Fruit fly (Drosophila melanogaster) whole organism, embryonic: ENCODE measurements around the gene Uggt.

ENCODE experiments used
- BEAF-32 ChIP-seq: fragments of 200-800 bp; sonication (Bioruptor generic); optimal IDR thresholded peaks from 3 replicates; lab custom pipeline; 2017; ENCODE audit warnings: missing biosample characterization, missing genetic modification characterization, mild to moderate bottlenecking, moderate library complexity, missing genetic modification reagents
- Blimp-1 ChIP-seq: fragments of 200-800 bp; sonication (Bioruptor generic); optimal IDR thresholded peaks from 3 replicates; lab custom pipeline; 2018; ENCODE audit warnings: missing biosample characterization, missing genetic modification characterization, mild to moderate bottlenecking, moderate library complexity, missing genetic modification reagents
- CG10979 ChIP-seq: fragments of 200-800 bp; sonication (Bioruptor generic); optimal IDR thresholded peaks from 2 replicates; lab custom pipeline; 2018; ENCODE audit warnings: missing biosample characterization, mild to moderate bottlenecking, missing genetic modification characterization, moderate library complexity
- CG12391 ChIP-seq: fragments of 200-800 bp; sonication (Bioruptor generic); optimal IDR thresholded peaks from 3 replicates; lab custom pipeline; 2018; ENCODE audit warnings: missing biosample characterization, mild to moderate bottlenecking, missing genetic modification characterization, moderate library complexity
- CG13287 ChIP-seq: fragments of 200-800 bp; sonication (Bioruptor generic); IDR thresholded peaks from 2 replicates; pipeline ENCODE4 v1.3.6; 2022; ENCODE audit warnings: missing biosample characterization, missing genetic modification characterization; ENCODE audit not compliant: partially characterized antibody
- CG1529 ChIP-seq: fragments of 200-800 bp; sonication (Bioruptor generic); optimal IDR thresholded peaks from 3 replicates; lab custom pipeline; 2018; ENCODE audit warnings: missing biosample characterization, missing genetic modification characterization
- CG15696 ChIP-seq: fragments of 200-800 bp; sonication (Bioruptor generic); optimal IDR thresholded peaks from 2 replicates; lab custom pipeline; 2019; ENCODE audit warnings: missing biosample characterization, mild to moderate bottlenecking, missing genetic modification characterization, moderate library complexity
- CG18599 ChIP-seq: fragments of 200-800 bp; sonication (Bioruptor generic); optimal IDR thresholded peaks from 3 replicates; lab custom pipeline; 2017; ENCODE audit warnings: missing biosample characterization, missing genetic modification characterization, mild to moderate bottlenecking, moderate library complexity, missing genetic modification reagents
- CG30020 ChIP-seq: fragments of 200-800 bp; optimal IDR thresholded peaks from 2 replicates; lab custom pipeline; 2019; ENCODE audit warnings: missing biosample characterization, mild to moderate bottlenecking, missing genetic modification characterization, moderate library complexity
- CG30403 ChIP-seq: fragments of 200-800 bp; sonication (Bioruptor generic); optimal IDR thresholded peaks from 3 replicates; lab custom pipeline; 2016; ENCODE audit warnings: missing biosample characterization, missing genetic modification characterization
- CG6254 ChIP-seq: fragments of 200-800 bp; sonication (Bioruptor generic); optimal IDR thresholded peaks from 3 replicates; lab custom pipeline; 2017; ENCODE audit warnings: mild to moderate bottlenecking, missing biosample characterization, missing genetic modification reagents, missing genetic modification characterization
- CG6689 ChIP-seq: fragments of 200-800 bp; sonication (Bioruptor generic); IDR thresholded peaks from 2 replicates; pipeline ENCODE4 v1.3.6; 2022; ENCODE audit warnings: missing biosample characterization, missing genetic modification characterization
- CG8924 ChIP-seq: fragments of 200-800 bp; optimal IDR thresholded peaks from 3 replicates; lab custom pipeline; 2019; ENCODE audit warnings: missing biosample characterization, mild to moderate bottlenecking, missing genetic modification characterization, moderate library complexity
- CG9437 ChIP-seq: fragments of 200-800 bp; sonication (Bioruptor generic); optimal IDR thresholded peaks from 2 replicates; lab custom pipeline; 2018; ENCODE audit warnings: missing biosample characterization, mild to moderate bottlenecking, missing genetic modification characterization
- E2f2 ChIP-seq: fragments of 200-800 bp; sonication (Bioruptor generic); IDR thresholded peaks from 2 replicates; pipeline ENCODE4 v1.3.6; 2022; ENCODE audit warnings: missing biosample characterization, missing genetic modification characterization
- Hmr ChIP-seq: fragments of 200-800 bp; sonication (Bioruptor generic); optimal IDR thresholded peaks from 3 replicates; lab custom pipeline; 2017; ENCODE audit warnings: mild to moderate bottlenecking, missing biosample characterization, missing genetic modification reagents, missing genetic modification characterization
- Hr39 ChIP-seq: fragments of >200 bp; optimal IDR thresholded peaks from 2 replicates; lab custom pipeline; 2017
- Hr78 ChIP-seq, 2 experiments: fragments of 200-800 bp in 1 of 2; fragments of >200 bp in 1 of 2; sonication (Bioruptor generic) in 1 of 2; optimal IDR thresholded peaks; 2 replicates each; lab custom pipeline; 2017 to 2019; ENCODE audit warnings: missing biosample characterization in 2 of 2, missing genetic modification characterization in 2 of 2, mild to moderate bottlenecking in 1 of 2, moderate library complexity in 1 of 2
- MBD-R2 ChIP-seq: fragments of 200-800 bp; sonication (Bioruptor generic); IDR thresholded peaks from 2 replicates; pipeline ENCODE4 v1.3.6; 2022; ENCODE audit warnings: missing biosample characterization, missing genetic modification characterization
- Max ChIP-seq: fragments of 200-800 bp; sonication (Bioruptor generic); optimal IDR thresholded peaks from 2 replicates; lab custom pipeline; 2016; ENCODE audit warnings: missing biosample characterization, mild to moderate bottlenecking, missing genetic modification characterization
- Ptx1 ChIP-seq: fragments of 200-800 bp; sonication (Bioruptor generic); IDR thresholded peaks from 2 replicates; pipeline ENCODE4 v1.3.6; 2022; ENCODE audit warnings: missing biosample characterization, missing genetic modification characterization
- Sin3A ChIP-seq: fragments of >200 bp; optimal IDR thresholded peaks from 2 replicates; lab custom pipeline; 2018
- Xrp1 ChIP-seq: fragments of 200-800 bp; sonication (Bioruptor generic); IDR thresholded peaks from 2 replicates; pipeline ENCODE4 v1.3.6; 2022; ENCODE audit warnings: missing biosample characterization, missing genetic modification characterization
- YL-1 ChIP-seq: fragments of 200-800 bp; sonication (Bioruptor generic); optimal IDR thresholded peaks from 3 replicates; lab custom pipeline; 2017; ENCODE audit warnings: missing biosample characterization, mild to moderate bottlenecking, missing genetic modification characterization
- ara ChIP-seq: fragments of 200-800 bp; sonication (Bioruptor generic); IDR thresholded peaks from 2 replicates; pipeline ENCODE4 v1.3.6; 2022; ENCODE audit warnings: missing biosample characterization, missing genetic modification characterization
- bsh ChIP-seq, 2 experiments: fragments of 200-800 bp; sonication (Bioruptor generic); optimal IDR thresholded peaks; 2 replicates each; lab custom pipeline; 2017 to 2018; ENCODE audit warnings: mild to moderate bottlenecking in 2 of 2, missing biosample characterization in 2 of 2, missing genetic modification characterization in 2 of 2, moderate library complexity in 1 of 2
- cato ChIP-seq: fragments of 200-800 bp; sonication (Bioruptor generic); optimal IDR thresholded peaks from 2 replicates; lab custom pipeline; 2016; ENCODE audit warnings: missing biosample characterization, missing genetic modification characterization, borderline replicate concordance
- chif ChIP-seq, 2 experiments: fragments of 200-800 bp; sonication (Bioruptor generic); optimal IDR thresholded peaks; 3 replicates each; lab custom pipeline; 2016; ENCODE audit warnings: missing biosample characterization in 2 of 2, missing genetic modification characterization in 2 of 2
- dimm ChIP-seq: fragments of 200-800 bp; sonication (Bioruptor generic); IDR thresholded peaks from 2 replicates; pipeline ENCODE4 v1.3.6; 2022; ENCODE audit warnings: missing biosample characterization, missing genetic modification characterization
- eve ChIP-seq, 2 experiments: fragments of >200 bp; optimal IDR thresholded peaks; 2 replicates each; lab custom pipeline; 2017; ENCODE audit warnings: missing biosample characterization in 2 of 2, missing genetic modification characterization in 2 of 2
- gfzf ChIP-seq: fragments of 200-800 bp; sonication (Bioruptor generic); optimal IDR thresholded peaks from 2 replicates; lab custom pipeline; 2016; ENCODE audit warnings: missing biosample characterization, mild to moderate bottlenecking, missing genetic modification characterization, moderate library complexity
- hkb ChIP-seq, 2 experiments: fragments of 200-800 bp in 1 of 2; fragments of >200 bp in 1 of 2; sonication (Bioruptor generic) in 1 of 2; IDR thresholded peaks in 1 of 2; optimal IDR thresholded peaks in 1 of 2; 2 replicates each; pipeline versions ENCODE4 v1.3.6 to Lab custom; 2017 to 2022; ENCODE audit warnings: missing biosample characterization in 1 of 2, missing genetic modification characterization in 1 of 2
- lilli ChIP-seq: fragments of 200-800 bp; sonication (Bioruptor generic); optimal IDR thresholded peaks from 3 replicates; lab custom pipeline; 2016; ENCODE audit warnings: missing biosample characterization, missing genetic modification characterization
- lola ChIP-seq, 3 experiments: fragments of >200 bp in 2 of 3; fragments of 200-800 bp in 1 of 3; sonication (Bioruptor generic) in 1 of 3; optimal IDR thresholded peaks; 2 replicates each; lab custom pipeline; 2017 to 2019; ENCODE audit warnings: missing biosample characterization in 3 of 3, missing genetic modification characterization in 3 of 3, mild to moderate bottlenecking in 1 of 3, moderate library complexity in 1 of 3
- nmo ChIP-seq: fragments of 200-800 bp; sonication (Bioruptor generic); optimal IDR thresholded peaks from 2 replicates; lab custom pipeline; 2018; ENCODE audit warnings: missing biosample characterization, mild to moderate bottlenecking, missing genetic modification characterization, moderate library complexity
- pfk ChIP-seq: fragments of 200-800 bp; sonication (Bioruptor generic); optimal IDR thresholded peaks from 2 replicates; lab custom pipeline; 2018; ENCODE audit warnings: missing biosample characterization, mild to moderate bottlenecking, missing genetic modification characterization, moderate library complexity
- prd ChIP-seq, 3 experiments: fragments of >200 bp in 2 of 3; fragments of 200-800 bp in 1 of 3; sonication (Bioruptor generic) in 1 of 3; optimal IDR thresholded peaks in 2 of 3; IDR thresholded peaks in 1 of 3; 2 replicates in 2 of 3; 3 replicates in 1 of 3; pipeline versions ENCODE4 v1.3.6 to Lab custom; 2017 to 2022; ENCODE audit warnings: missing biosample characterization in 1 of 3, missing genetic modification characterization in 1 of 3
- sens ChIP-seq: fragments of 200-800 bp; sonication (Bioruptor generic); peaks from one replicate; lab custom pipeline; 2016; ENCODE audit warnings: missing biosample characterization, missing genetic modification characterization
- sna ChIP-seq: fragments of 200-800 bp; sonication (Bioruptor generic); IDR thresholded peaks from 2 replicates; pipeline ENCODE4 v1.3.6; 2022; ENCODE audit warnings: missing biosample characterization, missing genetic modification characterization; ENCODE audit not compliant: partially characterized antibody
- stwl ChIP-seq: fragments of 200-800 bp; sonication (Bioruptor generic); optimal IDR thresholded peaks from 3 replicates; lab custom pipeline; 2018; ENCODE audit warnings: missing biosample characterization, mild to moderate bottlenecking, missing genetic modification characterization, moderate library complexity

The Uggt gene

dm6 chr3L:18872440-18872839 lies at the start of gene Uggt, which contains the start of gene Rad9 (continued):
- TF ChIP-seq CG12391 (tag; lab: Kevin White, UChicago) (peak; percentile 62), YL-1 (GFP tag; lab: Kevin White, UChicago) (peak; percentile 22), CG9437 (peak; percentile 31), Max (GFP tag; lab: Kevin White, UChicago) (peak; percentile 53), ara (GFP tag; lab: Robert Waterston, UW) (no peak), CG6254 (GFP tag; lab: Kevin White, UChicago) (peak; percentile 7), MBD-R2 (GFP tag; lab: Robert Waterston, UW) (peak; percentile 61; the same call in 1 of the 2 replicates), E2f2 (GFP tag; lab: Robert Waterston, UW) (peak; percentile 75), lola (GFP tag; optimal IDR thresholded peaks at IDR 0.05; lab: Kevin White, UChicago) (peak in 1 of 3 experiments; percentile 41), CG18599 (GFP tag; lab: Kevin White, UChicago) (peak; percentile 45), sna (GFP tag; lab: Robert Waterston, UW) (peak; percentile 56; the same call in 1 of the 2 replicates), CG6689 (0 out of 2 replicates have a peak, but pooled peaks have one; percentile 15), CG15696 (tag; lab: Kevin White, UChicago) (peak; percentile 39), Hr39 (no peak), stwl (peak; percentile 96), CG10979 (tag; lab: Kevin White, UChicago) (peak; percentile 51), CG8924 (tag; lab: Kevin White, UChicago) (peak; percentile 17), Ptx1 (GFP tag; lab: Robert Waterston, UW) (0 out of 2 replicates have a peak, but pooled peaks have one; percentile 24), CG30020 (tag; lab: Kevin White, UChicago) (peak; percentile 52), Hmr (GFP tag; lab: Kevin White, UChicago) (no peak), nmo (GFP tag; lab: Kevin White, UChicago) (peak; percentile 50), lilli (peak; percentile 7), BEAF-32 (peak; percentile 19), hkb (optimal IDR thresholded peaks at IDR 0.05; lab: Kevin White, UChicago) (no peak), hkb (GFP tag; IDR thresholded peaks at IDR 0.05; lab: Robert Waterston, UW) (0 out of 2 replicates have a peak, but pooled peaks have one; percentile 14), cato (GFP tag; lab: Kevin White, UChicago) (no peak), CG1529 (GFP tag; lab: Kevin White, UChicago) (no peak), Sin3A (peak; percentile 21), bsh (GFP tag; optimal IDR thresholded peaks at IDR 0.05; lab: Kevin White, UChicago) (peak in 1 of 2 experiments; percentile 9), prd (optimal IDR thresholded peaks at IDR 0.05; lab: Kevin White, UChicago) (no peak), prd (GFP tag; IDR thresholded peaks at IDR 0.05; lab: Robert Waterston, UW) (0 out of 3 replicates have a peak, but pooled peaks have one; percentile 29), pfk (GFP tag; lab: Kevin White, UChicago) (peak; percentile 20), gfzf (peak; percentile 57), CG13287 (GFP tag; lab: Robert Waterston, UW) (peak; percentile 78), sens (GFP tag; lab: Kevin White, UChicago) (peak; percentile 63), Xrp1 (GFP tag; lab: Robert Waterston, UW) (peak; percentile 43; the same call in 1 of the 2 replicates), CG30403 (peak; percentile 35)

dm6 chr3L:18823221-18823514 lies 49.4 kb upstream of the Uggt start:
- peak in 1 of 2 experiments; percentile 67 for TF ChIP-seq Hr78 (GFP tag; optimal IDR thresholded peaks at IDR 0.05; lab: Kevin White, UChicago)
- no peak for TF ChIP-seq chif (GFP tag; optimal IDR thresholded peaks at IDR 0.05; lab: Kevin White, UChicago)
- TF ChIP-seq sens (GFP tag; lab: Kevin White, UChicago): peak; percentile 20
- no peak for TF ChIP-seq dimm (GFP tag; lab: Robert Waterston, UW)
- peak; percentile 32 for TF ChIP-seq Blimp-1 (GFP tag; lab: Kevin White, UChicago)
- peak in 1 of 2 experiments; percentile 63 for TF ChIP-seq eve (GFP tag; optimal IDR thresholded peaks at IDR 0.05; lab: Kevin White, UChicago)
